Fruit fly (Drosophila melanogaster) whole organism, embryonic: Measurements from ENCODE around the gene CG7135.
A peak's percentile ranks its signal among the peaks of the same experiment; 100 is the strongest.

ENCODE experiments used
- Awh ChIP-seq: fragments of 200-800 bp; sonication (Bioruptor generic); IDR thresholded peaks from 2 replicates; pipeline ENCODE4, ENCODE4 v1.3.6; 2022; ENCODE audit warnings: missing biosample characterization, missing genetic modification characterization
- BtbVII ChIP-seq: fragments of 200-800 bp; sonication (Bioruptor generic); optimal IDR thresholded peaks from 3 replicates; lab custom pipeline; 2017; ENCODE audit warnings: missing biosample characterization, mild to moderate bottlenecking, missing genetic modification characterization
- CG10321 ChIP-seq: fragments of 200-800 bp; sonication (Bioruptor generic); IDR thresholded peaks from 2 replicates; pipeline ENCODE4 v1.3.6; 2022; ENCODE audit warnings: missing biosample characterization, missing genetic modification characterization
- CG11085 ChIP-seq: fragments of 200-800 bp; sonication (Bioruptor generic); IDR thresholded peaks from 2 replicates; pipeline ENCODE4 v1.3.6; 2022; ENCODE audit warnings: missing biosample characterization, missing genetic modification characterization
- CG12769 ChIP-seq: fragments of 200-800 bp; sonication (Bioruptor generic); optimal IDR thresholded peaks from 2 replicates; lab custom pipeline; 2019; ENCODE audit warnings: missing biosample characterization, mild to moderate bottlenecking, missing genetic modification characterization, moderate library complexity
- CG13894 ChIP-seq: fragments of 200-800 bp; sonication (Bioruptor generic); optimal IDR thresholded peaks from 3 replicates; lab custom pipeline; 2018; ENCODE audit warnings: missing biosample characterization, mild to moderate bottlenecking, missing genetic modification characterization, moderate library complexity
- CG14441 ChIP-seq: fragments of 200-800 bp; sonication (Bioruptor generic); IDR thresholded peaks from 2 replicates; pipeline ENCODE4 v1.3.6; 2022; ENCODE audit warnings: missing biosample characterization, missing genetic modification characterization
- CG14667 ChIP-seq: fragments of 200-800 bp; sonication (Bioruptor generic); IDR thresholded peaks from 2 replicates; pipeline ENCODE4 v1.3.6; 2022; ENCODE audit warnings: missing biosample characterization, missing genetic modification characterization
- CG15696 ChIP-seq: fragments of 200-800 bp; sonication (Bioruptor generic); optimal IDR thresholded peaks from 2 replicates; lab custom pipeline; 2019; ENCODE audit warnings: missing biosample characterization, mild to moderate bottlenecking, missing genetic modification characterization, moderate library complexity
- CG1647 ChIP-seq: fragments of 200-800 bp; sonication (Bioruptor generic); optimal IDR thresholded peaks from 3 replicates; lab custom pipeline; 2016; ENCODE audit warnings: missing biosample characterization, missing genetic modification characterization
- CG16813 ChIP-seq: fragments of 200-800 bp; sonication (Bioruptor generic); IDR thresholded peaks from 3 replicates; pipeline ENCODE4 v1.3.6; 2022; ENCODE audit warnings: missing biosample characterization, missing genetic modification characterization; ENCODE audit not compliant: partially characterized antibody
- CG17359 ChIP-seq: fragments of 200-800 bp; sonication (Bioruptor generic); optimal IDR thresholded peaks from 3 replicates; lab custom pipeline; 2018; ENCODE audit warnings: missing biosample characterization, mild to moderate bottlenecking, missing genetic modification characterization, moderate library complexity
- CG17612 ChIP-seq: fragments of 200-800 bp; sonication (Bioruptor generic); IDR thresholded peaks from 2 replicates; pipeline ENCODE4 v1.3.6; 2022; ENCODE audit warnings: missing biosample characterization, missing genetic modification characterization
- CG17912 ChIP-seq: fragments of 200-800 bp; sonication (Bioruptor generic); optimal IDR thresholded peaks from 2 replicates; lab custom pipeline; 2018; ENCODE audit warnings: missing biosample characterization, mild to moderate bottlenecking, missing genetic modification characterization
- CG2129 ChIP-seq: fragments of 200-800 bp; sonication (Bioruptor generic); IDR thresholded peaks from 2 replicates; pipeline ENCODE4 v1.3.6; 2022; ENCODE audit warnings: missing biosample characterization, missing genetic modification characterization; ENCODE audit not compliant: partially characterized antibody
- CG30431 ChIP-seq: fragments of 200-800 bp; sonication (Bioruptor generic); optimal IDR thresholded peaks from 2 replicates; lab custom pipeline; 2017; ENCODE audit warnings: missing biosample characterization, missing genetic modification characterization
- CG31388 ChIP-seq: fragments of 200-800 bp; sonication (Bioruptor generic); optimal IDR thresholded peaks from 2 replicates; lab custom pipeline; 2016; ENCODE audit warnings: missing biosample characterization, missing genetic modification characterization
- CG3407 ChIP-seq: fragments of 200-800 bp; sonication (Bioruptor generic); optimal IDR thresholded peaks from 2 replicates; lab custom pipeline; 2018; ENCODE audit warnings: missing biosample characterization, mild to moderate bottlenecking, missing genetic modification characterization
- CG4404 ChIP-seq: fragments of 200-800 bp; sonication (Bioruptor generic); IDR thresholded peaks from 2 replicates; pipeline ENCODE4 v1.3.6; 2022; ENCODE audit warnings: missing biosample characterization, missing genetic modification characterization
- CG6254 ChIP-seq: fragments of 200-800 bp; sonication (Bioruptor generic); optimal IDR thresholded peaks from 3 replicates; lab custom pipeline; 2017; ENCODE audit warnings: mild to moderate bottlenecking, missing biosample characterization, missing genetic modification reagents, missing genetic modification characterization
- CG6791 ChIP-seq: fragments of 200-800 bp; sonication (Bioruptor generic); IDR thresholded peaks from 3 replicates; pipeline ENCODE4 v1.3.6; 2022; ENCODE audit warnings: missing biosample characterization, missing genetic modification characterization; ENCODE audit not compliant: partially characterized antibody
- CG7372 ChIP-seq: fragments of 200-800 bp; sonication (Bioruptor generic); IDR thresholded peaks from 2 replicates; pipeline ENCODE4 v1.3.6; 2022; ENCODE audit warnings: missing biosample characterization, missing genetic modification characterization
- CG7556 ChIP-seq: fragments of 200-800 bp; sonication (Bioruptor generic); optimal IDR thresholded peaks from 2 replicates; lab custom pipeline; 2017; ENCODE audit warnings: missing biosample characterization, mild to moderate bottlenecking, missing genetic modification characterization
- Dad ChIP-seq: fragments of 200-800 bp; sonication (Bioruptor generic); optimal IDR thresholded peaks from 3 replicates; lab custom pipeline; 2016; ENCODE audit warnings: missing biosample characterization, missing genetic modification characterization
- HLH54F ChIP-seq: fragments of 200-800 bp; sonication (Bioruptor generic); optimal IDR thresholded peaks from 3 replicates; lab custom pipeline; 2016; ENCODE audit warnings: missing biosample characterization, missing genetic modification characterization
- Hr39 ChIP-seq: fragments of >200 bp; optimal IDR thresholded peaks from 2 replicates; lab custom pipeline; 2017
- Oaz ChIP-seq: fragments of 200-800 bp; sonication (Bioruptor generic); IDR thresholded peaks from 2 replicates; pipeline ENCODE4 v1.3.6; 2022; ENCODE audit warnings: missing biosample characterization, missing genetic modification characterization
- Rfx ChIP-seq: fragments of 200-800 bp; sonication (Bioruptor generic); IDR thresholded peaks from 2 replicates; pipeline ENCODE4 v1.3.6; 2022; ENCODE audit warnings: missing biosample characterization, missing genetic modification characterization
- Sin3A ChIP-seq: fragments of >200 bp; optimal IDR thresholded peaks from 2 replicates; lab custom pipeline; 2018
- Tbp ChIP-seq: fragments of >200 bp; optimal IDR thresholded peaks from 2 replicates; lab custom pipeline; 2018; ENCODE audit warnings: missing biosample characterization, missing genetic modification characterization
- az2 ChIP-seq: fragments of 200-800 bp; sonication (Bioruptor generic); optimal IDR thresholded peaks from 3 replicates; lab custom pipeline; 2016; ENCODE audit warnings: missing biosample characterization, missing genetic modification characterization
- chinmo ChIP-seq: fragments of 200-800 bp; sonication (Bioruptor generic); IDR thresholded peaks from 4 replicates; pipeline ENCODE4 v1.3.6; 2022; ENCODE audit warnings: missing biosample characterization, missing genetic modification characterization; ENCODE audit not compliant: partially characterized antibody
- dan ChIP-seq: fragments of 200-800 bp; sonication (Bioruptor generic); IDR thresholded peaks from 2 replicates; pipeline ENCODE4 v1.3.6; 2022; ENCODE audit warnings: missing biosample characterization, missing genetic modification characterization
- gcm ChIP-seq: fragments of 200-800 bp; sonication (Bioruptor generic); optimal IDR thresholded peaks from 2 replicates; lab custom pipeline; 2019; ENCODE audit warnings: missing biosample characterization, mild to moderate bottlenecking, missing genetic modification characterization, moderate library complexity
- gem ChIP-seq: fragments of 200-800 bp; sonication (Bioruptor generic); optimal IDR thresholded peaks from 2 replicates; lab custom pipeline; 2019; ENCODE audit warnings: missing biosample characterization, mild to moderate bottlenecking, missing genetic modification characterization, moderate library complexity
- inv ChIP-seq: fragments of 200-800 bp; sonication (Bioruptor generic); IDR thresholded peaks from 2 replicates; pipeline ENCODE4 v1.3.6; 2022; ENCODE audit warnings: missing biosample characterization, missing genetic modification characterization; ENCODE audit not compliant: partially characterized antibody
- kni ChIP-seq: fragments of 200-800 bp; sonication (Bioruptor generic); optimal IDR thresholded peaks from 3 replicates; lab custom pipeline; 2017; ENCODE audit warnings: mild to moderate bottlenecking, missing biosample characterization, missing genetic modification reagents, missing genetic modification characterization
- knrl ChIP-seq: fragments of 200-800 bp; sonication (Bioruptor generic); IDR thresholded peaks from 3 replicates; pipeline ENCODE4 v1.3.6; 2022; ENCODE audit warnings: missing biosample characterization, missing genetic modification characterization; ENCODE audit not compliant: partially characterized antibody
- lilli ChIP-seq: fragments of 200-800 bp; sonication (Bioruptor generic); optimal IDR thresholded peaks from 3 replicates; lab custom pipeline; 2016; ENCODE audit warnings: missing biosample characterization, missing genetic modification characterization
- prd ChIP-seq, 3 experiments: fragments of >200 bp in 2 of 3; fragments of 200-800 bp in 1 of 3; sonication (Bioruptor generic) in 1 of 3; optimal IDR thresholded peaks in 2 of 3; IDR thresholded peaks in 1 of 3; 2 replicates in 2 of 3; 3 replicates in 1 of 3; pipeline versions ENCODE4 v1.3.6 to Lab custom; 2017 to 2022; ENCODE audit warnings: missing biosample characterization in 1 of 3, missing genetic modification characterization in 1 of 3
- rib ChIP-seq: fragments of 200-800 bp; sonication (Bioruptor generic); IDR thresholded peaks from 2 replicates; pipeline ENCODE4 v1.3.6; 2022; ENCODE audit warnings: missing biosample characterization, missing genetic modification characterization
- run ChIP-seq: fragments of 200-800 bp; sonication (Bioruptor generic); optimal IDR thresholded peaks from 3 replicates; lab custom pipeline; 2018; ENCODE audit warnings: missing biosample characterization, mild to moderate bottlenecking, missing genetic modification characterization
- sd ChIP-seq: fragments of 200-800 bp; sonication (Bioruptor generic); optimal IDR thresholded peaks from 3 replicates; lab custom pipeline; 2018; ENCODE audit warnings: missing biosample characterization, mild to moderate bottlenecking, missing genetic modification characterization, moderate library complexity
- slbo ChIP-seq: fragments of 200-800 bp; sonication (Bioruptor generic); IDR thresholded peaks from 2 replicates; pipeline ENCODE4 v1.3.6; 2022; ENCODE audit warnings: missing biosample characterization, missing genetic modification characterization
- tap ChIP-seq: fragments of 200-800 bp; optimal IDR thresholded peaks from 3 replicates; lab custom pipeline; 2019; ENCODE audit warnings: missing biosample characterization, mild to moderate bottlenecking, missing genetic modification characterization, moderate library complexity
- tgo ChIP-seq: fragments of 200-800 bp; sonication (Bioruptor generic); IDR thresholded peaks from 3 replicates; pipeline ENCODE4 v1.3.6; 2022; ENCODE audit warnings: missing biosample characterization, missing genetic modification characterization
- trh ChIP-seq: fragments of 200-800 bp; sonication (Bioruptor generic); optimal IDR thresholded peaks from 2 replicates; lab custom pipeline; 2016; ENCODE audit warnings: missing biosample characterization, missing genetic modification characterization
- tup ChIP-seq: fragments of 200-800 bp; sonication (Bioruptor generic); optimal IDR thresholded peaks from 2 replicates; lab custom pipeline; 2016; ENCODE audit warnings: missing biosample characterization, mild to moderate bottlenecking, missing genetic modification characterization, moderate library complexity
- tx ChIP-seq: fragments of 200-800 bp; sonication (Bioruptor generic); optimal IDR thresholded peaks from 2 replicates; lab custom pipeline; 2016; ENCODE audit warnings: missing biosample characterization, missing genetic modification characterization
- unpg ChIP-seq: fragments of 200-800 bp; sonication (Bioruptor generic); optimal IDR thresholded peaks from 3 replicates; lab custom pipeline; 2018; ENCODE audit warnings: missing biosample characterization, mild to moderate bottlenecking, missing genetic modification characterization, moderate library complexity
- wek ChIP-seq: fragments of 200-800 bp; sonication (Bioruptor generic); optimal IDR thresholded peaks from 3 replicates; lab custom pipeline; 2018; ENCODE audit warnings: missing biosample characterization, mild to moderate bottlenecking, missing genetic modification characterization, moderate library complexity

Gene CG7135

dm6 chrX:18094747-18095352 lies 8.6 kb upstream of the CG7135 start (continued):
- no peak for TF ChIP-seq HLH54F (GFP tag; lab: Kevin White, UChicago)
- TF ChIP-seq CG14667 (GFP tag; lab: Robert Waterston, UW), result no peak
- TF ChIP-seq CG3407 (GFP tag; lab: Kevin White, UChicago), result no peak
- no peak for TF ChIP-seq tx (GFP tag; lab: Kevin White, UChicago)
- peak; percentile 35 for TF ChIP-seq CG7556 (GFP tag; lab: Kevin White, UChicago)
- TF ChIP-seq CG6791 (GFP tag; lab: Robert Waterston, UW), result no peak
- TF ChIP-seq CG1647, result no peak
- no peak for TF ChIP-seq prd (optimal IDR thresholded peaks at IDR 0.05; lab: Kevin White, UChicago)
- TF ChIP-seq prd (GFP tag; IDR thresholded peaks at IDR 0.05; lab: Robert Waterston, UW), result no peak
- TF ChIP-seq Sin3A (lab: Kevin White, UChicago), result no peak
- peak; percentile 62 for TF ChIP-seq gem
- no peak for TF ChIP-seq CG4404 (GFP tag; lab: Robert Waterston, UW)
- TF ChIP-seq dan (GFP tag; lab: Robert Waterston, UW), result no peak
- peak; percentile 54 for TF ChIP-seq CG12769
- no peak for TF ChIP-seq sd (tag; lab: Kevin White, UChicago)
- TF ChIP-seq Tbp, result no peak
- no peak for TF ChIP-seq CG11085 (GFP tag; lab: Robert Waterston, UW)
- peak; percentile 42 for TF ChIP-seq lilli
- peak; percentile 50 for TF ChIP-seq unpg
- no peak for TF ChIP-seq trh (GFP tag; lab: Kevin White, UChicago)
- TF ChIP-seq slbo (GFP tag; lab: Robert Waterston, UW), result peak; percentile 83
- TF ChIP-seq Oaz (GFP tag; lab: Robert Waterston, UW), result no peak
- no peak for TF ChIP-seq gcm
- TF ChIP-seq rib (GFP tag; lab: Robert Waterston, UW), result no peak
- TF ChIP-seq CG15696 (tag; lab: Kevin White, UChicago), result no peak
- no peak for TF ChIP-seq CG2129 (GFP tag; lab: Robert Waterston, UW)
- no peak for TF ChIP-seq Dad (GFP tag; lab: Kevin White, UChicago)
- no peak for TF ChIP-seq chinmo
- TF ChIP-seq CG31388 (GFP tag; lab: Kevin White, UChicago), result no peak
- no peak for TF ChIP-seq wek (GFP tag; lab: Kevin White, UChicago)
- no peak for TF ChIP-seq knrl
- TF ChIP-seq run (tag; lab: Kevin White, UChicago), result no peak
- TF ChIP-seq tgo (GFP tag; lab: Robert Waterston, UW), result no peak
- TF ChIP-seq CG17912 (GFP tag; lab: Kevin White, UChicago), result no peak
- no peak for TF ChIP-seq Awh (GFP tag; lab: Robert Waterston, UW)
- no peak for TF ChIP-seq CG17612
- TF ChIP-seq tap (tag; lab: Kevin White, UChicago), result no peak
- no peak for TF ChIP-seq CG14441
- TF ChIP-seq tup, result no peak
- TF ChIP-seq CG6254 (GFP tag; lab: Kevin White, UChicago), result no peak
- peak; percentile 16 for TF ChIP-seq BtbVII (GFP tag; lab: Kevin White, UChicago)
- no peak for TF ChIP-seq CG10321 (GFP tag; lab: Robert Waterston, UW)
- no peak for TF ChIP-seq CG16813 (GFP tag; lab: Robert Waterston, UW)
- TF ChIP-seq kni (GFP tag; lab: Kevin White, UChicago), result no peak
- TF ChIP-seq CG17359, result peak; percentile 54
- TF ChIP-seq CG7372 (GFP tag; lab: Robert Waterston, UW), result no peak
- TF ChIP-seq az2 (GFP tag; lab: Kevin White, UChicago), result no peak
- TF ChIP-seq CG30431 (GFP tag; lab: Kevin White, UChicago), result no peak
- peak; percentile 25 for TF ChIP-seq CG13894 (tag; lab: Kevin White, UChicago)
- no peak for TF ChIP-seq inv (GFP tag; lab: Robert Waterston, UW)
- peak; percentile 63 for TF ChIP-seq Rfx (GFP tag; lab: Robert Waterston, UW)
- TF ChIP-seq Hr39 (lab: Kevin White, UChicago), result no peak
